Worm (Caenorhabditis elegans) whole organism, midembryonic: ENCODE data around the gene scly-1.
A peak's percentile ranks its signal among the peaks of the same experiment; 100 is the strongest.

Experiments used
- T22C8.4 ChIP-seq: fragments of 200-800 bp; sonication (Bioruptor generic); IDR thresholded peaks from 2 replicates; pipeline ENCODE4 v1.3.6; 2022; ENCODE audit warnings: missing genetic modification characterization, missing compliant biosample characterization
- ref-1 ChIP-seq: fragments of 200-800 bp; sonication (Bioruptor generic); conservative IDR thresholded peaks from 2 replicates; pipeline ENCODE4 v1.3.6; 2022; ENCODE audit warnings: missing genetic modification reagents, missing genetic modification characterization, missing compliant biosample characterization
- ztf-29 ChIP-seq: fragments of 200-800 bp; sonication (Bioruptor generic); IDR thresholded peaks from 2 replicates; pipeline ENCODE4 v1.3.6; 2022; ENCODE audit warnings: missing genetic modification reagents, missing genetic modification characterization, missing compliant biosample characterization

DNA sequence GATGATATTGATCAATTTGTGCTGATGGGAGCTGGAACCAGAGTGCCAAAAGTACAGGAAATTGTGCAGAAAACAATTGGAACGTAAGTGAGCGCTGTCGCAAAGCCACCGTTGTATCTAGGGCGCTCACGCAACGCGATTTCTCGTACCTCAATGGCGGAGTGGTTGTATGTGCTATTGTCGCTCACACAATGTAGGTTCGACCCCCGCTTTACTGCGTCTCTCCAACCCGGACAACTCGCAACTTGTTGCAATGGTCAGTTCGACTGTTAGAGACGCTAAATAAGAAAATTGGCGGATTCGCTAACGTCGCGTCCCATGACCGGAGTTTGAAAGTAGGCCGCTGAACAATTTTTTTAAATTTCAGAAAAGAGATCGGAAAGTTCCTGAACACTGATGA, 32.4 kb downstream of the scly-1 start:
- TF ChIP-seq ref-1 (GFP tag; lab: Robert Waterston, UW): peak; percentile 83
- peak; percentile 66 for TF ChIP-seq ztf-29 (GFP tag; lab: Robert Waterston, UW)
- TF ChIP-seq T22C8.4 (GFP tag; lab: Robert Waterston, UW): no peak; the same call in 1 of the 2 replicates
